Fruit fly (Drosophila melanogaster): ENCODE measurements around the gene Syx5.
A peak's percentile ranks its signal among the peaks of the same experiment; 100 is the strongest.

Gene Syx5

DNA sequence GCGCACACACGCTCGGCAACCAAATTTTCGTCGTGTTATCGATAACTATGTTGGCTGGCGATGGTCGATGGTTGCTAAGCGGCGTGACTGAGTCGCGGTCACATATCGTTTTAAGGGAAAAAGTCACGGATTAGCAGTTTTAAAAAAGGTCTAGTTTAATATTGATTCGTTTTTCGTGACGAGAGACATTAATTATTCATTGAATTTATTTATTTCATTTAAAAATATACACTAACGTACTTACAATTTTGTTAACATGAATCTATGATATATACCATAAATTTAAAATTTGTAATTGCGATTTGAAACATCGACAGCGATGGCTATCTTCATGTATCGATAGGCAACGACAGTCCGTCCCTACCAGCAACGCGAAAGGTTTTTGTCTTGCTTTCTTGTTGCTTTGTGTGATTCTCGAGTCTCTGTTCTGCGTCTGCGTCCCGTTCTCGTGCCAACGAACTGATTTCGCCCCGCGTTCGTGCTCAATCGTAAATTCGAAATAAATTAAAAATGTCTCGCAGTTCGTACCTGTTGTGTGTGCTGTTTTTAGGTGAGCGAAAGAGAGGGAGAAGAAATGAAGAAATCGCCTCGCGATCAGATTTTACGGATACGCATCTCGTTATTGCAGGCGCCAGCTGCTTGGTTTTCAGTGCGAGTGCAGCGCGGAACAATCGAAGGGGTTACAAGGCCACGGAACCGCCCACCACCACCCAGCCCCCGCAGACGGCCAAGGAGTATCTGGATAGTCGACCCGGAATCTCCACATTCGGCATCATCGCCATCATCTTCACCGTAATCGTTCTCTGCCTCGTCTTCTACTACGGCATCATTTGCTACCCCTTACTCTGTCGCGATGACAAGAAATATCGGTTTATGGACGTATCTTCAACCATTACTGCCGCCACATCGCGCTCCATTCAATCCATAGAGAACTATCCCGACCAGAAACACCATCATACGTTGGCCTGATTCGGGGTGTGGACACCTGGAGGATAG lies 45.7 kb downstream of the Syx5 start, which contains the start of the genes Hyls1, chif and CG4455:
Gene Hyls1 (minus strand): TSS at position 44 of the 996 bp plus-strand sequence.
Gene chif (minus strand): TSS at position 44 of the 996 bp plus-strand sequence.
Gene CG4455 (plus strand): TSS at position 350 of the 996 bp plus-strand sequence.
- peak; percentile 22 for TF ChIP-seq CG17801 (GFP tag; optimal IDR thresholded peaks at IDR 0.05; ENCODE audit: partially characterized antibody)

DNA sequence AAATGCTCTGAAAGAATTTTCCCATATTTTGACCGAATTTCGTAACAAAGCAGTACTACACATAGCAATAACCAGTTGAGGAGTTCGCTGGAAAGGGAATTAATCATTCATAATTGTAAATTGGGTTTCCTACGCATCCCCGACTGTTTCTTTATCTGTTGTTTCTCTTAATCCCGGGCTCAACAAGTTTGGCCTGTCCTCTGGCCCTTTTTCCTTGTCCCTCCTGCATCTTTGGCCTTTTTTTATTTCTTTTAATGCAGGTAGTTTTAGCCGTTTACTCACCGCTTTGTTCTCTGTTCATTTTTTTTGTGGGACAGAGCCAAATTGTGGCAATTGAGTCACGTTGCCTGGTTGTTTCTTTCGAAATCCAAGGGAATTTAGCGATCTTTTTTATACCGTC lies 46.6 kb downstream of the Syx5 start:
- TF ChIP-seq CG17801 (GFP tag; optimal IDR thresholded peaks at IDR 0.05; ENCODE audit: partially characterized antibody), result no peak

DNA sequence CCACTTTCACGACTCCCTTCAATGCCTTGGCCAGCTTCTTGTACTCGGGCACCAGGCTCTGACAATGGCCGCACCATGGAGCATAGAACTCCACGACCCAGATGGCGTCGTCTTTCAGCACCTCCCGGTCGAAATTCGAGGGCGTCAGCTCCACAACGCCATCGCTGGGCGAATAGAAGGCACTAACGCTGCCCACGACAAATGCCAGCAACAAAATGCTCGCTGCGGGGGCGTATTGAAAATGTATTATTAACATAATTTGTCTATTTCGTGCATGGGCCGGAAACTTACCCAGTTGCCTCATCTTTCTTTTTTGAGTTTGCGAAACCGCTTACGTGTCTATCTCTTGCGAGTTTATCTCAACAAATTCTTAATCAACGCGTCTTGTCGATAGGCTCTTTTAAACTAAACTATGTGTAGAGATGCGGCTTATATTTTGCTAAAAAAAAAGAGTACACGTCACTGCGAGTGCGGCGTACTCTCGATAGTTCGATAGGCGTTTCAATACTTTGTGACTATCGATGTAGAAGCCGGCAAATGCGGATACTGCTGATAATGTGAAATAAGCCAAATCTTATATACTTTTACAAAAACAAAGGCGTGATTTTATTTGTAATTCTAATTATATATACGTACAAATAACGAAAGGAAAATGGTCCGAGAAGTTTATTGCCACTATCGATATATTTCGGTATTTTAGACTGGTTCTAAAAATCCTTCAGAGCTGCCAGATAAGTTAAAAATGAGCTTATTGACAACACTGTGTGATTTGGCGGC lies 49.3 kb downstream of the Syx5 start, which contains the start of gene CaBP1:
Gene CaBP1 (minus strand): TSS at position 487 of the 777 bp plus-strand sequence.
- peak; percentile 9 for TF ChIP-seq CG17801 (GFP tag; optimal IDR thresholded peaks at IDR 0.05; ENCODE audit: partially characterized antibody)

DNA sequence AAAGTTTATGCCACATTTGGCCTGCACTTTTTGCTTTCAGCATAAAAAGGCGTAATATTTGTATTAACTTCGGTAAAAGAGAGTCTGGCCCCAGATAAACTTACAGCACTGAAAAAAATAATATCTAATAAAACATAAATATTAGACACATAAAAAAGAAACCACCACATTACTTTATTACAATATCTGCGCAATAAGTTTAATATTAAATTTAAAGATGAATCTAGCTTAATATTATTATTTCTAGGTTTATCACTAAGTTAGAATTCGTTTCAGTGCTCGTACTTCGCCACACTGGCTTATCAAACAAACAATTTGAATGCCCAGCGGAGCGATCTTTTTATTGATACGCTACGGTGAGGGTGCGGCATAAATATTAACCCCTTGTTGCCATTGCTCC lies 50.7 kb downstream of the Syx5 start:
- no peak for TF ChIP-seq CG17801 (GFP tag; optimal IDR thresholded peaks at IDR 0.05; ENCODE audit: partially characterized antibody)
